Worm (Caenorhabditis elegans) whole organism, L4 larva: ENCODE measurements around the gene M04G7.2.

Experiments
- lin-13 ChIP-seq: fragments of 150-350 bp; optimal IDR thresholded peaks from 2 replicates; lab custom pipeline; 2014; ENCODE audit warnings: missing biosample characterization, missing genetic modification reagents, missing genetic modification characterization
- lir-3 ChIP-seq: sonication (generic microtip); optimal IDR thresholded peaks from 2 replicates; lab custom pipeline; 2016; ENCODE audit warnings: mild to moderate bottlenecking, missing genetic modification characterization, missing compliant biosample characterization
- lsy-2 ChIP-seq, 2 experiments: fragments of 150-350 bp in 1 of 2; sonication (generic microtip) in 1 of 2; optimal IDR thresholded peaks; 2 replicates each; lab custom pipeline; 2014 to 2017; ENCODE audit warnings: missing biosample characterization in 2 of 2, missing genetic modification characterization in 2 of 2
- mdt-29 ChIP-seq: fragments of 200-800 bp; sonication (Bioruptor generic); IDR thresholded peaks from 2 replicates; pipeline ENCODE4 v1.3.6; 2022; ENCODE audit warnings: missing genetic modification reagents, missing genetic modification characterization, missing compliant biosample characterization
- mes-2 ChIP-seq: sonication (generic microtip); optimal IDR thresholded peaks from 2 replicates; lab custom pipeline; 2016; ENCODE audit warnings: missing genotype, mild to moderate bottlenecking, missing genetic modification characterization, missing compliant biosample characterization; ENCODE audit not compliant: poor library complexity, severe bottlenecking
- mxl-3 ChIP-seq: fragments of 200-800 bp; sonication (Bioruptor generic); optimal IDR thresholded peaks from 2 replicates; lab custom pipeline; 2018; ENCODE audit warnings: mild to moderate bottlenecking, missing genetic modification characterization, missing compliant biosample characterization
- nhr-48 ChIP-seq: sonication (generic microtip); optimal IDR thresholded peaks from 2 replicates; lab custom pipeline; 2016; ENCODE audit warnings: mild to moderate bottlenecking, missing genetic modification characterization, missing compliant biosample characterization
- pha-4 ChIP-seq, 2 experiments: fragments of 150-350 bp in 1 of 2; fragments of 200-800 bp in 1 of 2; sonication (Bioruptor generic) in 1 of 2; IDR thresholded peaks in 1 of 2; optimal IDR thresholded peaks in 1 of 2; 2 replicates each; pipeline versions ENCODE4 v1.3.6 to Lab custom; 2014 to 2022; ENCODE audit warnings: missing genetic modification characterization in 2 of 2, missing genetic modification reagents in 2 of 2, missing biosample characterization in 1 of 2, missing compliant biosample characterization in 1 of 2
- tra-1 ChIP-seq: fragments of 200-800 bp; sonication (Bioruptor generic); IDR thresholded peaks from 2 replicates; pipeline ENCODE4 v1.3.6; 2022; ENCODE audit warnings: missing genetic modification reagents, missing genetic modification characterization, missing compliant biosample characterization
- unc-130 ChIP-seq: sonication (generic microtip); optimal IDR thresholded peaks from 2 replicates; lab custom pipeline; 2016; ENCODE audit warnings: missing genetic modification reagents, missing genetic modification characterization, missing compliant biosample characterization
- unc-62 ChIP-seq, 3 experiments: fragments of 150-350 bp in 1 of 3; sonication (generic microtip); optimal IDR thresholded peaks in 2 of 3; peaks in 1 of 3; 1 replicate in 1 of 3; 2 replicates in 2 of 3; lab custom pipeline; 2014 to 2017; ENCODE audit warnings: missing biosample characterization in 3 of 3, missing genetic modification characterization in 3 of 3, missing genetic modification reagents in 3 of 3, missing genotype in 1 of 3
- zag-1 ChIP-seq: fragments of 150-350 bp; optimal IDR thresholded peaks from 2 replicates; lab custom pipeline; 2014; ENCODE audit warnings: missing biosample characterization, missing genetic modification characterization
- zip-2 ChIP-seq: fragments of 150-350 bp; optimal IDR thresholded peaks from 2 replicates; lab custom pipeline; 2014; ENCODE audit warnings: missing biosample characterization, missing genetic modification characterization
- ztf-11 ChIP-seq: fragments of 150-350 bp; optimal IDR thresholded peaks from 2 replicates; lab custom pipeline; 2014; ENCODE audit warnings: missing biosample characterization, missing genetic modification characterization

ce11 chrIV:455484-455883 is 5.3 kb downstream of the M04G7.2 start, which contains the start of gene M04G7.1:
- TF ChIP-seq mdt-29 (GFP tag; lab: Robert Waterston, UW) (no peak), nhr-48 (tag; lab: Kevin White, UChicago) (no peak), mes-2 (tag; lab: Kevin White, UChicago) (no peak), mxl-3 (GFP tag; lab: Kevin White, UChicago) (no peak), lsy-2 (tag; optimal IDR thresholded peaks at IDR 0.05; lab: Kevin White, UChicago) (no peak), lir-3 (tag; lab: Kevin White, UChicago) (no peak), unc-62 (GFP tag; optimal IDR thresholded peaks at IDR 0.05 in 1 of 2; lab: Kevin White, UChicago) (no peak), unc-62 (tag; optimal IDR thresholded peaks at IDR 0.05; lab: Kevin White, UChicago) (no peak), lin-13 (no peak), tra-1 (GFP tag; lab: Robert Waterston, UW) (no peak), zip-2 (no peak), unc-130 (GFP tag; lab: Kevin White, UChicago) (no peak), pha-4 (GFP tag; IDR thresholded peaks at IDR 0.05; lab: Robert Waterston, UW) (no peak), pha-4 (tag; optimal IDR thresholded peaks at IDR 0.05; lab: Kevin White, UChicago) (no peak), zag-1 (tag; lab: Kevin White, UChicago) (no peak), ztf-11 (tag; lab: Kevin White, UChicago) (no peak)
